Fruit fly (Drosophila melanogaster) whole organism, embryonic: Measurements from ENCODE around the gene MESR6.

Experiments
- Antp ChIP-seq: fragments of 200-800 bp; sonication (Bioruptor generic); optimal IDR thresholded peaks from 3 replicates; lab custom pipeline; 2016; ENCODE audit warnings: missing biosample characterization, missing genetic modification characterization
- Atf-2 ChIP-seq: fragments of 200-800 bp; sonication (Bioruptor generic); optimal IDR thresholded peaks from 2 replicates; lab custom pipeline; 2016; ENCODE audit warnings: missing biosample characterization, missing genetic modification characterization
- Atf6 ChIP-seq: fragments of 200-800 bp; sonication (Bioruptor generic); IDR thresholded peaks from 2 replicates; pipeline ENCODE4 v1.3.6; 2022; ENCODE audit warnings: missing biosample characterization, missing genetic modification characterization
- Awh ChIP-seq: fragments of 200-800 bp; sonication (Bioruptor generic); IDR thresholded peaks from 2 replicates; pipeline ENCODE4, ENCODE4 v1.3.6; 2022; ENCODE audit warnings: missing biosample characterization, missing genetic modification characterization
- Bgb ChIP-seq: fragments of 200-800 bp; sonication (Bioruptor generic); IDR thresholded peaks from 2 replicates; pipeline ENCODE4 v1.3.6; 2022; ENCODE audit warnings: missing biosample characterization, missing genetic modification characterization; ENCODE audit not compliant: partially characterized antibody
- Bteb2 ChIP-seq: fragments of 200-800 bp; sonication (Bioruptor generic); optimal IDR thresholded peaks from 2 replicates; lab custom pipeline; 2016; ENCODE audit warnings: missing biosample characterization, missing genetic modification characterization
- CG10274 ChIP-seq: fragments of 200-800 bp; sonication (Bioruptor generic); optimal IDR thresholded peaks from 3 replicates; lab custom pipeline; 2017; ENCODE audit warnings: missing biosample characterization, mild to moderate bottlenecking, missing genetic modification characterization
- CG11247 ChIP-seq: fragments of 200-800 bp; sonication (Bioruptor generic); IDR thresholded peaks from 2 replicates; pipeline ENCODE4 v1.3.6; 2022; ENCODE audit warnings: missing biosample characterization, missing genetic modification characterization
- CG11560 ChIP-seq: fragments of 200-800 bp; sonication (Bioruptor generic); IDR thresholded peaks from 3 replicates; pipeline ENCODE4 v1.3.6; 2022; ENCODE audit warnings: missing biosample characterization, missing genetic modification characterization
- CG12071 ChIP-seq: fragments of 200-800 bp; sonication (Bioruptor generic); optimal IDR thresholded peaks from 3 replicates; lab custom pipeline; 2018; ENCODE audit warnings: missing biosample characterization, mild to moderate bottlenecking, missing genetic modification characterization
- CG12155 ChIP-seq: fragments of 200-800 bp; sonication (Bioruptor generic); optimal IDR thresholded peaks from 3 replicates; lab custom pipeline; 2016; ENCODE audit warnings: missing biosample characterization, missing genetic modification characterization
- CG13894 ChIP-seq: fragments of 200-800 bp; sonication (Bioruptor generic); optimal IDR thresholded peaks from 3 replicates; lab custom pipeline; 2018; ENCODE audit warnings: missing biosample characterization, mild to moderate bottlenecking, missing genetic modification characterization, moderate library complexity
- CG15269 ChIP-seq: fragments of 200-800 bp; sonication (Bioruptor generic); optimal IDR thresholded peaks from 2 replicates; lab custom pipeline; 2018; ENCODE audit warnings: missing biosample characterization, mild to moderate bottlenecking, missing genetic modification characterization, moderate library complexity
- CG15601 ChIP-seq: fragments of 200-800 bp; sonication (Bioruptor generic); optimal IDR thresholded peaks from 3 replicates; lab custom pipeline; 2019; ENCODE audit warnings: missing biosample characterization, mild to moderate bottlenecking, missing genetic modification characterization, moderate library complexity
- CG17359 ChIP-seq: fragments of 200-800 bp; sonication (Bioruptor generic); optimal IDR thresholded peaks from 3 replicates; lab custom pipeline; 2018; ENCODE audit warnings: missing biosample characterization, mild to moderate bottlenecking, missing genetic modification characterization, moderate library complexity
- CG18262 ChIP-seq: fragments of 200-800 bp; optimal IDR thresholded peaks from 3 replicates; lab custom pipeline; 2019; ENCODE audit warnings: missing biosample characterization, mild to moderate bottlenecking, missing genetic modification characterization, moderate library complexity
- CG18764 ChIP-seq: fragments of 200-800 bp; sonication (Bioruptor generic); optimal IDR thresholded peaks from 3 replicates; lab custom pipeline; 2016; ENCODE audit warnings: missing biosample characterization, missing genetic modification characterization
- CG31224 ChIP-seq: fragments of 200-800 bp; sonication (Bioruptor generic); IDR thresholded peaks from 2 replicates; pipeline ENCODE4 v1.3.6; 2022; ENCODE audit warnings: missing biosample characterization, missing genetic modification characterization
- CG32767 ChIP-seq: fragments of 200-800 bp; sonication (Bioruptor generic); IDR thresholded peaks from 2 replicates; pipeline ENCODE4 v1.3.6; 2022; ENCODE audit warnings: missing biosample characterization, missing genetic modification characterization
- CG5180 ChIP-seq: fragments of 200-800 bp; sonication (Bioruptor generic); optimal IDR thresholded peaks from 3 replicates; lab custom pipeline; 2017; ENCODE audit warnings: missing biosample characterization, missing genetic modification characterization, mild to moderate bottlenecking, moderate library complexity, missing genetic modification reagents
- CG6689 ChIP-seq: fragments of 200-800 bp; sonication (Bioruptor generic); IDR thresholded peaks from 2 replicates; pipeline ENCODE4 v1.3.6; 2022; ENCODE audit warnings: missing biosample characterization, missing genetic modification characterization
- CG7357 ChIP-seq: fragments of 200-800 bp; sonication (Bioruptor generic); IDR thresholded peaks from 3 replicates; pipeline ENCODE4 v1.3.6; 2022; ENCODE audit warnings: missing biosample characterization, missing genetic modification characterization
- CG7745 ChIP-seq: fragments of 200-800 bp; sonication (Bioruptor generic); optimal IDR thresholded peaks from 2 replicates; lab custom pipeline; 2018; ENCODE audit warnings: missing biosample characterization, mild to moderate bottlenecking, missing genetic modification characterization, moderate library complexity
- CG7786 ChIP-seq: fragments of 200-800 bp; sonication (Bioruptor generic); optimal IDR thresholded peaks from 2 replicates; lab custom pipeline; 2016; ENCODE audit warnings: missing biosample characterization, missing genetic modification characterization
- CG7987 ChIP-seq: fragments of 200-800 bp; sonication (Bioruptor generic); optimal IDR thresholded peaks from 2 replicates; lab custom pipeline; 2018; ENCODE audit warnings: missing biosample characterization, mild to moderate bottlenecking, missing genetic modification characterization, moderate library complexity
- CHES-1-like ChIP-seq: fragments of 200-800 bp; sonication (Bioruptor generic); optimal IDR thresholded peaks from 2 replicates; lab custom pipeline; 2016; ENCODE audit warnings: missing biosample characterization, missing genetic modification characterization
- Dek ChIP-seq: fragments of 200-800 bp; sonication (Bioruptor generic); optimal IDR thresholded peaks from 3 replicates; lab custom pipeline; 2019; ENCODE audit warnings: missing biosample characterization, mild to moderate bottlenecking, missing genetic modification characterization, moderate library complexity
- Elba2 ChIP-seq: fragments of 200-800 bp; sonication (Bioruptor generic); optimal IDR thresholded peaks from 3 replicates; lab custom pipeline; 2016; ENCODE audit warnings: missing biosample characterization, missing genetic modification characterization
- Hey ChIP-seq: fragments of 200-800 bp; sonication (Bioruptor generic); optimal IDR thresholded peaks from 3 replicates; lab custom pipeline; 2018; ENCODE audit warnings: missing biosample characterization, mild to moderate bottlenecking, missing genetic modification characterization
- HmgZ ChIP-seq: fragments of 200-800 bp; sonication (Bioruptor generic); optimal IDR thresholded peaks from 2 replicates; lab custom pipeline; 2018; ENCODE audit warnings: missing biosample characterization, mild to moderate bottlenecking, missing genetic modification characterization
- Kr ChIP-seq: fragments of 200-800 bp; sonication (Bioruptor generic); optimal IDR thresholded peaks from 2 replicates; lab custom pipeline; 2017; ENCODE audit warnings: missing biosample characterization, mild to moderate bottlenecking, missing genetic modification characterization
- PHDP ChIP-seq: fragments of 200-800 bp; sonication (Bioruptor generic); optimal IDR thresholded peaks from 3 replicates; lab custom pipeline; 2018; ENCODE audit warnings: missing biosample characterization, mild to moderate bottlenecking, missing genetic modification characterization, moderate library complexity
- Ravus ChIP-seq: fragments of 200-800 bp; sonication (Bioruptor generic); IDR thresholded peaks from 2 replicates; pipeline ENCODE4 v1.3.6; 2022; ENCODE audit warnings: missing biosample characterization, missing genetic modification characterization
- ab ChIP-seq: fragments of 200-800 bp; sonication (Bioruptor generic); optimal IDR thresholded peaks from 2 replicates; lab custom pipeline; 2016; ENCODE audit warnings: missing biosample characterization, missing genetic modification characterization
- aop ChIP-seq: fragments of 200-800 bp; sonication (Bioruptor generic); IDR thresholded peaks from 2 replicates; pipeline ENCODE4 v1.3.6; 2022; ENCODE audit warnings: missing biosample characterization, missing genetic modification characterization
- ato ChIP-seq: fragments of 200-800 bp; sonication (Bioruptor generic); IDR thresholded peaks from 2 replicates; pipeline ENCODE4 v1.3.6; 2022; ENCODE audit warnings: missing biosample characterization, missing genetic modification characterization; ENCODE audit not compliant: partially characterized antibody
- bbx ChIP-seq: fragments of 200-800 bp; sonication (Bioruptor generic); IDR thresholded peaks from 2 replicates; pipeline ENCODE4 v1.3.6; 2022; ENCODE audit warnings: missing biosample characterization, missing genetic modification characterization; ENCODE audit not compliant: partially characterized antibody
- btn ChIP-seq: fragments of 200-800 bp; sonication (Bioruptor generic); optimal IDR thresholded peaks from 2 replicates; lab custom pipeline; 2016; ENCODE audit warnings: missing biosample characterization, missing genetic modification characterization
- chinmo ChIP-seq: fragments of 200-800 bp; sonication (Bioruptor generic); IDR thresholded peaks from 4 replicates; pipeline ENCODE4 v1.3.6; 2022; ENCODE audit warnings: missing biosample characterization, missing genetic modification characterization; ENCODE audit not compliant: partially characterized antibody
- fd96Cb ChIP-seq: fragments of 200-800 bp; sonication (Bioruptor generic); optimal IDR thresholded peaks from 2 replicates; lab custom pipeline; 2018; ENCODE audit warnings: missing biosample characterization, mild to moderate bottlenecking, missing genetic modification characterization, moderate library complexity
- fru ChIP-seq: fragments of >200 bp; optimal IDR thresholded peaks from 2 replicates; lab custom pipeline; 2017
- gfzf ChIP-seq: fragments of 200-800 bp; sonication (Bioruptor generic); optimal IDR thresholded peaks from 2 replicates; lab custom pipeline; 2016; ENCODE audit warnings: missing biosample characterization, mild to moderate bottlenecking, missing genetic modification characterization, moderate library complexity
- h ChIP-seq: fragments of >200 bp; optimal IDR thresholded peaks from 2 replicates; lab custom pipeline; 2017
- her ChIP-seq: fragments of 200-800 bp; sonication (Bioruptor generic); optimal IDR thresholded peaks from 2 replicates; lab custom pipeline; 2016; ENCODE audit warnings: missing biosample characterization, missing genetic modification characterization
- hkb ChIP-seq, 2 experiments: fragments of 200-800 bp in 1 of 2; fragments of >200 bp in 1 of 2; sonication (Bioruptor generic) in 1 of 2; IDR thresholded peaks in 1 of 2; optimal IDR thresholded peaks in 1 of 2; 2 replicates each; pipeline versions ENCODE4 v1.3.6 to Lab custom; 2017 to 2022; ENCODE audit warnings: missing biosample characterization in 1 of 2, missing genetic modification characterization in 1 of 2
- kah ChIP-seq: fragments of 200-800 bp; sonication (Bioruptor generic); optimal IDR thresholded peaks from 2 replicates; lab custom pipeline; 2018; ENCODE audit warnings: missing biosample characterization, mild to moderate bottlenecking, missing genetic modification characterization
- knrl ChIP-seq: fragments of 200-800 bp; sonication (Bioruptor generic); IDR thresholded peaks from 3 replicates; pipeline ENCODE4 v1.3.6; 2022; ENCODE audit warnings: missing biosample characterization, missing genetic modification characterization; ENCODE audit not compliant: partially characterized antibody
- nerfin-2 ChIP-seq: fragments of 200-800 bp; sonication (Bioruptor generic); IDR thresholded peaks from 2 replicates; pipeline ENCODE4 v1.3.6; 2022; ENCODE audit warnings: missing biosample characterization, missing genetic modification characterization; ENCODE audit not compliant: partially characterized antibody
- schlank ChIP-seq: fragments of 200-800 bp; sonication (Bioruptor generic); optimal IDR thresholded peaks from 2 replicates; lab custom pipeline; 2018; ENCODE audit warnings: missing biosample characterization, mild to moderate bottlenecking, missing genetic modification characterization
- sisA ChIP-seq: fragments of 200-800 bp; sonication (Bioruptor generic); IDR thresholded peaks from 2 replicates; pipeline ENCODE4 v1.3.6; 2022; ENCODE audit warnings: missing biosample characterization, missing genetic modification characterization

The MESR6 gene

DNA sequence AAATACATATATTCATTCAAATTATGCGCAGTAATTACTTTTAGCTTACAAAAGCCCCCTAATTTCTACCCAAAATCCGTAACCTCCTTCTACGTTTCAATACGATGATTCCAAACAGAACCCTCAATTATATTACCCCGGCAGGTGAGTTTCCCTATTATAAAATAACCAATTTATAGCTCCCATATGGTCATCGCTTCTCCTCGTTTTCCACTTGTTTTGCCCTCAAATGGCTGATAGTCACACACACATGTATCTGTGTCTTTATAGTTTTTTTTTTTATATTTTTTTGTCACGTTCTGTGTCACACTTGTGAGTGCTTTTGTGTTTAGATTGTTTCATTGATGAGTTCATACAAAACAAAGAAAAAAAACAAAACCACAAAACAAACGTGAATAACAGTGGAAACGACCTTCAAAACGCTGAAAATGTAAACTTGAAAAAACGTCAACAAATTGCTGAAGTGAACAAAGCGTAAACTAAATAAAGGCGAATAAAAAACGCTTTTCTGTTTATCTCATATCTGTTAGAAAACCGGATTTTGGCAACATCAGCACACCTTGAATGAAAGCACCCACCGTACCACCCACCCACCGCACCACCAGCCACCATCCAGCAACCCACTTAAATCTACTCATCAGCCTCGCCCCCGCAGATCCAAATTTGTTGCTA, 21.2 kb upstream of the MESR6 start (continued):
- TF ChIP-seq CG11560 (tag; lab: Robert Waterston, UW): no peak
- peak; percentile 1 for TF ChIP-seq CHES-1-like (GFP tag; lab: Kevin White, UChicago)
- TF ChIP-seq CG5180 (GFP tag; lab: Kevin White, UChicago): no peak
- no peak for TF ChIP-seq Bgb (GFP tag; lab: Robert Waterston, UW)
- peak; percentile 15 for TF ChIP-seq CG17359 (tag; lab: Kevin White, UChicago)
- TF ChIP-seq Antp: no peak
- TF ChIP-seq kah (GFP tag; lab: Kevin White, UChicago): no peak
- no peak for TF ChIP-seq ato (GFP tag; lab: Robert Waterston, UW)
- no peak for TF ChIP-seq hkb (optimal IDR thresholded peaks at IDR 0.05; lab: Kevin White, UChicago)
- TF ChIP-seq hkb (GFP tag; IDR thresholded peaks at IDR 0.05; lab: Robert Waterston, UW): 0 out of 2 replicates have a peak, but pooled peaks have one; percentile 21
- no peak for TF ChIP-seq HmgZ (tag; lab: Kevin White, UChicago)
- TF ChIP-seq ab (GFP tag; lab: Kevin White, UChicago): no peak
- TF ChIP-seq Atf-2: no peak
- TF ChIP-seq CG11247 (GFP tag; lab: Robert Waterston, UW): no peak
- no peak for TF ChIP-seq CG7357 (GFP tag; lab: Robert Waterston, UW)
- no peak for TF ChIP-seq CG12071 (GFP tag; lab: Kevin White, UChicago)
- TF ChIP-seq her (GFP tag; lab: Kevin White, UChicago): no peak
- TF ChIP-seq CG15601 (tag; lab: Kevin White, UChicago): no peak
- TF ChIP-seq CG7745 (tag; lab: Kevin White, UChicago): no peak
- TF ChIP-seq nerfin-2 (GFP tag; lab: Robert Waterston, UW): no peak
- TF ChIP-seq sisA (GFP tag; lab: Robert Waterston, UW): no peak
- peak; percentile 9 for TF ChIP-seq CG18262 (tag; lab: Kevin White, UChicago)
- no peak for TF ChIP-seq btn (GFP tag; lab: Kevin White, UChicago)
- no peak for TF ChIP-seq Bteb2
- no peak for TF ChIP-seq Elba2 (GFP tag; lab: Kevin White, UChicago)
- TF ChIP-seq CG7987 (GFP tag; lab: Kevin White, UChicago): no peak
- no peak for TF ChIP-seq CG12155 (GFP tag; lab: Kevin White, UChicago)
- peak; percentile 86 for TF ChIP-seq chinmo (GFP tag; lab: Robert Waterston, UW)
- no peak for TF ChIP-seq fd96Cb (tag; lab: Kevin White, UChicago)
- no peak for TF ChIP-seq fru (lab: Kevin White, UChicago)
- no peak for TF ChIP-seq CG7786 (GFP tag; lab: Kevin White, UChicago)
- no peak for TF ChIP-seq gfzf (GFP tag; lab: Kevin White, UChicago)
- no peak for TF ChIP-seq PHDP (tag; lab: Kevin White, UChicago)
- no peak for TF ChIP-seq Hey (tag; lab: Kevin White, UChicago)
- TF ChIP-seq knrl (GFP tag; lab: Robert Waterston, UW): no peak
- TF ChIP-seq CG18764: no peak
- TF ChIP-seq CG13894 (tag; lab: Kevin White, UChicago): peak; percentile 78
- peak; percentile 46 for TF ChIP-seq CG15269 (tag; lab: Kevin White, UChicago)
- TF ChIP-seq Kr (GFP tag; lab: Kevin White, UChicago): no peak
- TF ChIP-seq Ravus (GFP tag; lab: Robert Waterston, UW): no peak
- no peak for TF ChIP-seq h
- TF ChIP-seq CG32767: no peak
- TF ChIP-seq bbx (GFP tag; lab: Robert Waterston, UW): no peak
- peak; percentile 11; the same call in 1 of the 2 replicates for TF ChIP-seq CG31224 (GFP tag; lab: Robert Waterston, UW)
- no peak for TF ChIP-seq Atf6 (GFP tag; lab: Robert Waterston, UW)
- no peak; the same call in 1 of the 2 replicates for TF ChIP-seq CG6689 (GFP tag; lab: Robert Waterston, UW)
- peak; percentile 49 for TF ChIP-seq schlank
- TF ChIP-seq aop (GFP tag; lab: Robert Waterston, UW): no peak
- TF ChIP-seq Awh: no peak
- no peak for TF ChIP-seq Dek (tag; lab: Kevin White, UChicago)
- TF ChIP-seq CG10274 (GFP tag; lab: Kevin White, UChicago): no peak
